Worm (Caenorhabditis elegans) whole organism, late embryonic: ENCODE data around the gene ZC239.5.

Source experiments
- C08G9.2 ChIP-seq: sonication (generic microtip); optimal IDR thresholded peaks from 2 replicates; lab custom pipeline; 2016; ENCODE audit warnings: mild to moderate bottlenecking, missing genetic modification characterization, moderate library complexity, missing compliant biosample characterization
- C38D4.7 ChIP-seq: fragments of 200-800 bp; sonication (Bioruptor generic); optimal IDR thresholded peaks from 2 replicates; lab custom pipeline; 2018; ENCODE audit warnings: mild to moderate bottlenecking, missing genetic modification characterization, moderate library complexity, missing compliant biosample characterization
- F13H6.1 ChIP-seq: sonication (generic microtip); optimal IDR thresholded peaks from 2 replicates; lab custom pipeline; 2016; ENCODE audit warnings: missing genetic modification characterization, missing compliant biosample characterization
- T23F11.4 ChIP-seq: fragments of 200-800 bp; sonication (Bioruptor generic); optimal IDR thresholded peaks from 2 replicates; lab custom pipeline; 2018; ENCODE audit warnings: mild to moderate bottlenecking, missing genetic modification characterization, missing compliant biosample characterization
- Y22D7AL.16 ChIP-seq: sonication (generic microtip); optimal IDR thresholded peaks from 2 replicates; lab custom pipeline; 2016; ENCODE audit warnings: missing genetic modification characterization, missing compliant biosample characterization
- ceh-14 ChIP-seq: sonication (generic microtip); optimal IDR thresholded peaks from 2 replicates; lab custom pipeline; 2016; ENCODE audit warnings: missing genotype, missing genetic modification characterization, missing compliant biosample characterization
- ceh-18 ChIP-seq: sonication (generic microtip); optimal IDR thresholded peaks from 2 replicates; lab custom pipeline; 2016; ENCODE audit warnings: missing genetic modification characterization, missing compliant biosample characterization
- ceh-19 ChIP-seq: fragments of 200-800 bp; sonication (Bioruptor generic); optimal IDR thresholded peaks from 2 replicates; lab custom pipeline; 2018; ENCODE audit warnings: mild to moderate bottlenecking, missing genetic modification characterization, missing compliant biosample characterization
- ceh-2 ChIP-seq: sonication (generic microtip); optimal IDR thresholded peaks from 2 replicates; lab custom pipeline; 2016; ENCODE audit warnings: missing genotype, missing genetic modification characterization, missing compliant biosample characterization
- ceh-30 ChIP-seq: fragments of 150-350 bp; optimal IDR thresholded peaks from 2 replicates; lab custom pipeline; 2014; ENCODE audit warnings: missing biosample characterization, missing genetic modification characterization
- ceh-34 ChIP-seq: sonication (generic microtip); optimal IDR thresholded peaks from 2 replicates; lab custom pipeline; 2016; ENCODE audit warnings: mild to moderate bottlenecking, missing genetic modification characterization, missing compliant biosample characterization
- ceh-48 ChIP-seq: sonication (generic microtip); optimal IDR thresholded peaks from 2 replicates; lab custom pipeline; 2016; ENCODE audit warnings: missing genetic modification characterization, inconsistent platforms, missing compliant biosample characterization
- ceh-6 ChIP-seq: fragments of 200-800 bp; sonication (Bioruptor generic); optimal IDR thresholded peaks from 2 replicates; lab custom pipeline; 2018; ENCODE audit warnings: mild to moderate bottlenecking, missing genetic modification characterization, missing compliant biosample characterization
- che-1 ChIP-seq: sonication (generic microtip); optimal IDR thresholded peaks from 2 replicates; lab custom pipeline; 2016; ENCODE audit warnings: mild to moderate bottlenecking, missing genetic modification characterization, missing compliant biosample characterization
- dve-1 ChIP-seq: sonication (generic microtip); optimal IDR thresholded peaks from 2 replicates; lab custom pipeline; 2017; ENCODE audit warnings: antibody characterized with exemption, mild to moderate bottlenecking, missing genetic modification characterization, missing compliant biosample characterization
- eyg-1 ChIP-seq: sonication (generic microtip); optimal IDR thresholded peaks from 2 replicates; lab custom pipeline; 2016; ENCODE audit warnings: missing genotype, missing genetic modification characterization, missing compliant biosample characterization
- fax-1 ChIP-seq: sonication (generic microtip); optimal IDR thresholded peaks from 2 replicates; lab custom pipeline; 2016; ENCODE audit warnings: missing genotype, missing genetic modification characterization, missing compliant biosample characterization
- fkh-10 ChIP-seq: fragments of 150-350 bp; optimal IDR thresholded peaks from 2 replicates; lab custom pipeline; 2014; ENCODE audit warnings: missing biosample characterization, missing genetic modification reagents, missing genetic modification characterization
- fkh-6 ChIP-seq: sonication (generic microtip); optimal IDR thresholded peaks from 2 replicates; lab custom pipeline; 2016; ENCODE audit warnings: missing genetic modification characterization, missing compliant biosample characterization
- hlh-13 ChIP-seq: fragments of 200-800 bp; sonication (Bioruptor generic); optimal IDR thresholded peaks from 2 replicates; lab custom pipeline; 2018; ENCODE audit warnings: mild to moderate bottlenecking, missing genetic modification characterization, missing compliant biosample characterization
- hlh-15 ChIP-seq: sonication (generic microtip); optimal IDR thresholded peaks from 2 replicates; lab custom pipeline; 2016; ENCODE audit warnings: missing genetic modification characterization, missing compliant biosample characterization
- hlh-30 ChIP-seq: sonication (generic microtip); optimal IDR thresholded peaks from 2 replicates; lab custom pipeline; 2017; ENCODE audit warnings: antibody characterized with exemption, missing genetic modification characterization, missing compliant biosample characterization; ENCODE audit not compliant: insufficient read depth
- hlh-6 ChIP-seq: sonication (generic microtip); optimal IDR thresholded peaks from 2 replicates; lab custom pipeline; 2016; ENCODE audit warnings: missing genotype, missing genetic modification characterization, missing compliant biosample characterization
- hlh-8 ChIP-seq: sonication (generic microtip); optimal IDR thresholded peaks from 2 replicates; lab custom pipeline; 2016; ENCODE audit warnings: missing genotype, missing genetic modification characterization, missing compliant biosample characterization
- lim-6 ChIP-seq: sonication (generic microtip); optimal IDR thresholded peaks from 2 replicates; lab custom pipeline; 2016; ENCODE audit warnings: missing genetic modification characterization, missing compliant biosample characterization
- madf-2 ChIP-seq: sonication (generic microtip); optimal IDR thresholded peaks from 2 replicates; lab custom pipeline; 2017; ENCODE audit warnings: missing genetic modification characterization, missing compliant biosample characterization
- nhr-11 ChIP-seq: fragments of 150-350 bp; optimal IDR thresholded peaks from 2 replicates; lab custom pipeline; 2014; ENCODE audit warnings: missing biosample characterization, missing genetic modification characterization
- nhr-232 ChIP-seq: sonication (generic microtip); optimal IDR thresholded peaks from 2 replicates; lab custom pipeline; 2016; ENCODE audit warnings: missing genetic modification characterization, missing compliant biosample characterization
- npax-4 ChIP-seq: sonication (generic microtip); optimal IDR thresholded peaks from 2 replicates; lab custom pipeline; 2016; ENCODE audit warnings: missing genetic modification characterization, missing compliant biosample characterization
- pag-3 ChIP-seq: sonication (generic microtip); optimal IDR thresholded peaks from 2 replicates; lab custom pipeline; 2016; ENCODE audit warnings: missing compliant biosample characterization, missing genetic modification characterization, borderline replicate concordance
- pqm-1 ChIP-seq: sonication (generic microtip); optimal IDR thresholded peaks from 2 replicates; lab custom pipeline; 2016; ENCODE audit warnings: missing genetic modification characterization, missing compliant biosample characterization
- pros-1 ChIP-seq: fragments of 150-350 bp; optimal IDR thresholded peaks from 2 replicates; lab custom pipeline; 2014; ENCODE audit warnings: missing biosample characterization, missing genetic modification reagents, missing genetic modification characterization
- ref-2 ChIP-seq: sonication (generic microtip); optimal IDR thresholded peaks from 2 replicates; lab custom pipeline; 2016; ENCODE audit warnings: missing genetic modification characterization, missing compliant biosample characterization
- rnt-1 ChIP-seq: sonication (generic microtip); optimal IDR thresholded peaks from 2 replicates; lab custom pipeline; 2016; ENCODE audit warnings: missing genetic modification characterization, missing compliant biosample characterization
- sox-2 ChIP-seq: fragments of 200-800 bp; sonication (Bioruptor generic); IDR thresholded peaks from 2 replicates; pipeline ENCODE4 v1.3.6; 2022; ENCODE audit warnings: missing genetic modification reagents, missing genetic modification characterization, missing compliant biosample characterization
- sox-4 ChIP-seq: sonication (generic microtip); optimal IDR thresholded peaks from 2 replicates; lab custom pipeline; 2017; ENCODE audit warnings: mild to moderate bottlenecking, missing genetic modification characterization, inconsistent platforms, missing compliant biosample characterization
- syd-9 ChIP-seq: sonication (generic microtip); optimal IDR thresholded peaks from 2 replicates; lab custom pipeline; 2016; ENCODE audit warnings: mild to moderate bottlenecking, missing genetic modification characterization, moderate library complexity, missing compliant biosample characterization
- unc-3 ChIP-seq, 2 experiments: fragments of 200-800 bp in 1 of 2; sonication (Bioruptor generic) in 1 of 2; sonication (generic microtip) in 1 of 2; conservative IDR thresholded peaks in 1 of 2; optimal IDR thresholded peaks in 1 of 2; 2 replicates each; pipeline versions ENCODE4 v1.3.6 to Lab custom; 2016 to 2022; ENCODE audit warnings: missing compliant biosample characterization in 2 of 2, missing genetic modification characterization in 2 of 2, missing genetic modification reagents in 1 of 2
- unc-42 ChIP-seq: sonication (generic microtip); optimal IDR thresholded peaks from 2 replicates; lab custom pipeline; 2016; ENCODE audit warnings: missing genotype, missing genetic modification characterization, missing compliant biosample characterization
- zip-5 ChIP-seq: sonication (generic microtip); optimal IDR thresholded peaks from 2 replicates; lab custom pipeline; 2016; ENCODE audit warnings: missing genetic modification characterization, missing compliant biosample characterization

ZC239.5 gene

ce11 chrII:3244070-3244469 lies 33.6 kb downstream of the ZC239.5 start, which contains the start of gene C17F4.12:
TSS of gene C17F4.12 (minus strand) at chrII:3244170.
- TF ChIP-seq sox-4 (tag; lab: Kevin White, UChicago) (no peak), rnt-1 (no peak), ref-2 (tag; lab: Kevin White, UChicago) (no peak), eyg-1 (tag; lab: Kevin White, UChicago) (no peak), hlh-13 (GFP tag; lab: Kevin White, UChicago) (no peak), pag-3 (tag; lab: Kevin White, UChicago) (no peak), unc-3 (GFP tag; conservative IDR thresholded peaks at IDR 0.05; lab: Robert Waterston, UW) (no peak), unc-3 (tag; optimal IDR thresholded peaks at IDR 0.05; lab: Kevin White, UChicago) (no peak), fkh-6 (tag; lab: Kevin White, UChicago) (no peak)
- TF ChIP-seq, all 69 proteins: peak for 0

- TF ChIP-seq sox-2 (GFP tag; lab: Robert Waterston, UW) (no peak), C38D4.7 (GFP tag; lab: Kevin White, UChicago) (no peak), nhr-11 (tag; lab: Kevin White, UChicago) (no peak), unc-42 (tag; lab: Kevin White, UChicago) (no peak), eyg-1 (tag; lab: Kevin White, UChicago) (no peak), ceh-30 (tag; lab: Kevin White, UChicago) (no peak), rnt-1 (no peak), dve-1 (tag; lab: Kevin White, UChicago) (no peak), T23F11.4 (GFP tag; lab: Kevin White, UChicago) (no peak), ceh-19 (GFP tag; lab: Kevin White, UChicago) (no peak), zip-5 (tag; lab: Kevin White, UChicago) (no peak), sox-4 (tag; lab: Kevin White, UChicago) (no peak), lim-6 (no peak), nhr-232 (tag; lab: Kevin White, UChicago) (no peak), madf-2 (tag; lab: Kevin White, UChicago) (no peak), ceh-48 (no peak), hlh-6 (tag; lab: Kevin White, UChicago) (no peak)
- TF ChIP-seq, all 69 proteins: peak for 0
Observed at ce11 chrII:3244758-3245157, 34.3 kb downstream of the ZC239.5 start.

- TF ChIP-seq F13H6.1 (tag; lab: Kevin White, UChicago) (no peak), fax-1 (tag; lab: Kevin White, UChicago) (no peak), pqm-1 (tag; lab: Kevin White, UChicago) (no peak), ceh-18 (tag; lab: Kevin White, UChicago) (no peak), ceh-6 (no peak), ceh-34 (tag; lab: Kevin White, UChicago) (no peak), nhr-232 (tag; lab: Kevin White, UChicago) (no peak), pros-1 (tag; lab: Kevin White, UChicago) (no peak), C38D4.7 (GFP tag; lab: Kevin White, UChicago) (no peak), fkh-10 (GFP tag; lab: Kevin White, UChicago) (no peak), rnt-1 (no peak), hlh-30 (tag; lab: Kevin White, UChicago) (no peak), T23F11.4 (GFP tag; lab: Kevin White, UChicago) (no peak), che-1 (no peak), hlh-6 (tag; lab: Kevin White, UChicago) (no peak), ceh-19 (GFP tag; lab: Kevin White, UChicago) (no peak), ceh-14 (no peak), C08G9.2 (tag; lab: Kevin White, UChicago) (no peak), zip-5 (tag; lab: Kevin White, UChicago) (no peak)
- TF ChIP-seq, all 69 proteins: peak for 0
Observed at ce11 chrII:3245836-3246235, 35.4 kb downstream of the ZC239.5 start, which contains the start of gene C17F4.7. TSS of gene C17F4.7 (minus strand) at chrII:3246015.

- TF ChIP-seq hlh-15 (tag; lab: Kevin White, UChicago) (no peak), hlh-8 (tag; lab: Kevin White, UChicago) (no peak), npax-4 (tag; lab: Kevin White, UChicago) (no peak), ceh-6 (no peak), unc-42 (tag; lab: Kevin White, UChicago) (no peak), syd-9 (tag; lab: Kevin White, UChicago) (no peak), F13H6.1 (tag; lab: Kevin White, UChicago) (no peak), Y22D7AL.16 (tag; lab: Kevin White, UChicago) (no peak), ceh-2 (tag; lab: Kevin White, UChicago) (no peak), nhr-232 (tag; lab: Kevin White, UChicago) (no peak)
Observed at ce11 chrII:3247556-3247955, 37.1 kb downstream of the ZC239.5 start.
